Fruit fly (Drosophila melanogaster) Kc167 (cell line): ENCODE data around the gene GABA-B-R2.

Source experiments
- Myc ChIP-seq: fragments of >200 bp; optimal IDR thresholded peaks from 2 replicates; lab custom pipeline; 2017; ENCODE audit warnings: missing external identifiers
- Sin3A ChIP-seq: fragments of >200 bp; optimal IDR thresholded peaks from 2 replicates; lab custom pipeline; 2018; ENCODE audit warnings: missing external identifiers
- h ChIP-seq: fragments of >200 bp; optimal IDR thresholded peaks from 3 replicates; lab custom pipeline; 2018; ENCODE audit warnings: missing external identifiers
- insv ChIP-seq: fragments of >200 bp; optimal IDR thresholded peaks from 3 replicates; lab custom pipeline; 2018; ENCODE audit warnings: missing external identifiers
- psq ChIP-seq: fragments of >200 bp; optimal IDR thresholded peaks from 2 replicates; lab custom pipeline; 2017; ENCODE audit warnings: missing external identifiers
- ttk ChIP-seq: sonication (Bioruptor generic); optimal IDR thresholded peaks from 2 replicates; lab custom pipeline; 2017; ENCODE audit warnings: missing external identifiers

dm6 chr3R:21745887-21746286 is 29.8 kb downstream of the GABA-B-R2 start:
- TF ChIP-seq Myc (no peak), insv (lab: Kevin White, UChicago) (no peak), h (lab: Kevin White, UChicago) (no peak), ttk (lab: Kevin White, UChicago) (no peak), psq (lab: Kevin White, UChicago) (no peak), Sin3A (no peak)
